Worm (Caenorhabditis elegans) whole organism, early embryonic: ENCODE measurements around the gene C06A1.6.

ENCODE experiments used
- hnd-1 ChIP-seq: sonication (generic microtip); optimal IDR thresholded peaks from 2 replicates; lab custom pipeline; 2016; ENCODE audit warnings: missing genetic modification characterization, missing compliant biosample characterization
- scrt-1 ChIP-seq: fragments of 200-800 bp; sonication (Bioruptor generic); IDR thresholded peaks from 2 replicates; pipeline ENCODE4 v1.3.6; 2022; ENCODE audit warnings: missing genetic modification characterization, missing compliant biosample characterization
- tra-4 ChIP-seq: sonication (generic microtip); optimal IDR thresholded peaks from 2 replicates; lab custom pipeline; 2017; ENCODE audit warnings: missing genetic modification characterization, missing compliant biosample characterization

ce11 chrII:10550173-10550572 lies 14.3 kb downstream of the C06A1.6 start:
- TF ChIP-seq hnd-1 (tag; lab: Kevin White, UChicago), result no peak
- TF ChIP-seq tra-4, result no peak
- no peak for TF ChIP-seq scrt-1 (GFP tag; lab: Robert Waterston, UW)
